Fruit fly (Drosophila melanogaster) whole organism: ENCODE data around the gene CG8460.

Source experiments
- CG8478 ChIP-seq: fragments of >200 bp; optimal IDR thresholded peaks from 2 replicates; lab custom pipeline; 2018; ENCODE audit warnings: inconsistent platforms
- Dll ChIP-seq: fragments of >200 bp; optimal IDR thresholded peaks from 2 replicates; lab custom pipeline; 2017
- EcR ChIP-seq, 2 experiments: fragments of >200 bp; optimal IDR thresholded peaks; 2 replicates each; lab custom pipeline; 2017; ENCODE audit warnings: missing biosample characterization in 2 of 2, missing genetic modification characterization in 2 of 2, missing genetic modification reagents in 2 of 2
- pan ChIP-seq: fragments of >200 bp; optimal IDR thresholded peaks from 2 replicates; lab custom pipeline; 2017
- psq ChIP-seq: fragments of >200 bp; optimal IDR thresholded peaks from 2 replicates; lab custom pipeline; 2017
- usp ChIP-seq: fragments of >200 bp; optimal IDR thresholded peaks from 2 replicates; lab custom pipeline; 2017; ENCODE audit warnings: missing biosample characterization, missing genetic modification characterization, mixed read lengths

Gene CG8460

dm6 chr2L:8196757-8197530 is at the start of gene CG8460, which contains the start of gene CG8475:
Gene CG8460 (plus strand): TSS chr2L:8197193.
Gene CG8475 (minus strand): TSS chr2L:8196918.
- TF ChIP-seq pan (lab: Kevin White, UChicago) (no peak), CG8478 (no peak), usp (GFP tag; lab: Kevin White, UChicago) (no peak), EcR (GFP tag; optimal IDR thresholded peaks at IDR 0.05; lab: Kevin White, UChicago) (no peak), Dll (lab: Kevin White, UChicago) (no peak), psq (lab: Kevin White, UChicago) (no peak)

dm6 chr2L:8148514-8149085 is 48.4 kb upstream of the CG8460 start:
- TF ChIP-seq Dll (lab: Kevin White, UChicago), result no peak
- no peak for TF ChIP-seq psq (lab: Kevin White, UChicago)
- TF ChIP-seq pan (lab: Kevin White, UChicago), result no peak
- no peak for TF ChIP-seq CG8478
- no peak for TF ChIP-seq usp (GFP tag; lab: Kevin White, UChicago)
- TF ChIP-seq EcR (GFP tag; optimal IDR thresholded peaks at IDR 0.05; lab: Kevin White, UChicago), result no peak

dm6 chr2L:8156682-8157081 is 40.3 kb upstream of the CG8460 start:
- TF ChIP-seq psq (lab: Kevin White, UChicago) (no peak), Dll (lab: Kevin White, UChicago) (no peak), EcR (GFP tag; optimal IDR thresholded peaks at IDR 0.05; lab: Kevin White, UChicago) (no peak), pan (lab: Kevin White, UChicago) (no peak), CG8478 (no peak), usp (GFP tag; lab: Kevin White, UChicago) (no peak)

- TF ChIP-seq psq (lab: Kevin White, UChicago) (no peak), Dll (lab: Kevin White, UChicago) (no peak), CG8478 (no peak), EcR (GFP tag; optimal IDR thresholded peaks at IDR 0.05; lab: Kevin White, UChicago) (no peak), pan (lab: Kevin White, UChicago) (no peak), usp (GFP tag; lab: Kevin White, UChicago) (no peak)
Measured at dm6 chr2L:8157166-8157565, 39.8 kb upstream of the CG8460 start.

dm6 chr2L:8159498-8159897 is 37.5 kb upstream of the CG8460 start, which contains the start of the genes PAPLA1 and Rbsn-5:
Gene PAPLA1 (minus strand): TSS chr2L:8159638.
Gene Rbsn-5 (plus strand): TSS chr2L:8159832.
- TF ChIP-seq EcR (GFP tag; optimal IDR thresholded peaks at IDR 0.05; lab: Kevin White, UChicago), result no peak
- TF ChIP-seq psq (lab: Kevin White, UChicago), result no peak
- TF ChIP-seq pan (lab: Kevin White, UChicago), result no peak
- TF ChIP-seq Dll (lab: Kevin White, UChicago), result no peak
- TF ChIP-seq CG8478, result no peak
- no peak for TF ChIP-seq usp (GFP tag; lab: Kevin White, UChicago)

dm6 chr2L:8161994-8162306 is 35.0 kb upstream of the CG8460 start:
- TF ChIP-seq psq (lab: Kevin White, UChicago), result no peak
- peak; percentile 82 to 94 for TF ChIP-seq EcR (GFP tag; optimal IDR thresholded peaks at IDR 0.05; lab: Kevin White, UChicago)
- no peak for TF ChIP-seq CG8478

- TF ChIP-seq CG8478 (no peak), EcR (GFP tag; optimal IDR thresholded peaks at IDR 0.05; lab: Kevin White, UChicago) (peak in 1 of 2 experiments; percentile 52)
Measured at dm6 chr2L:8162307-8163024, 34.5 kb upstream of the CG8460 start, which contains the start of gene Acbp1. Gene Acbp1 (minus strand): TSS chr2L:8162452.

- no peak for TF ChIP-seq usp (GFP tag; lab: Kevin White, UChicago)
- no peak for TF ChIP-seq CG8478
- TF ChIP-seq pan (lab: Kevin White, UChicago), result no peak
- no peak for TF ChIP-seq EcR (GFP tag; optimal IDR thresholded peaks at IDR 0.05; lab: Kevin White, UChicago)
- TF ChIP-seq Dll (lab: Kevin White, UChicago), result no peak
- no peak for TF ChIP-seq psq (lab: Kevin White, UChicago)
Measured at dm6 chr2L:8163025-8163351, 34.0 kb upstream of the CG8460 start, which contains the start of gene Piezo. Gene Piezo (plus strand): TSS chr2L:8163073.

dm6 chr2L:8163588-8164166 is 33.3 kb upstream of the CG8460 start:
- TF ChIP-seq usp (GFP tag; lab: Kevin White, UChicago) (no peak), EcR (GFP tag; optimal IDR thresholded peaks at IDR 0.05; lab: Kevin White, UChicago) (no peak), CG8478 (no peak), psq (lab: Kevin White, UChicago) (no peak), pan (lab: Kevin White, UChicago) (no peak), Dll (lab: Kevin White, UChicago) (no peak)

dm6 chr2L:8164219-8164618 is 32.8 kb upstream of the CG8460 start:
- no peak for TF ChIP-seq psq (lab: Kevin White, UChicago)

- no peak for TF ChIP-seq Dll (lab: Kevin White, UChicago)
- no peak for TF ChIP-seq psq (lab: Kevin White, UChicago)
- no peak for TF ChIP-seq EcR (GFP tag; optimal IDR thresholded peaks at IDR 0.05; lab: Kevin White, UChicago)
- no peak for TF ChIP-seq pan (lab: Kevin White, UChicago)
- TF ChIP-seq CG8478, result no peak
- TF ChIP-seq usp (GFP tag; lab: Kevin White, UChicago), result no peak
Measured at dm6 chr2L:8165800-8166576, 31.0 kb upstream of the CG8460 start.
